Fruit fly (Drosophila melanogaster) ovary, adult (tissue): ENCODE measurements around the gene CG4935.

Experiments used
- CG17801 ChIP-seq: fragments of 200-800 bp; optimal IDR thresholded peaks from 2 replicates; lab custom pipeline; 2019; ENCODE audit warnings: missing biosample characterization, mild to moderate bottlenecking, missing genetic modification characterization, moderate library complexity; ENCODE audit not compliant: partially characterized antibody

The CG4935 gene

dm6 chr2L:16282856-16283255 is 20.9 kb downstream of the CG4935 start:
- TF ChIP-seq CG17801 (GFP tag; lab: Kevin White, UChicago) = no peak

dm6 chr2L:16284306-16285299 is 22.7 kb downstream of the CG4935 start:
- TF ChIP-seq CG17801 (GFP tag; lab: Kevin White, UChicago) = peak; percentile 76

- TF ChIP-seq CG17801 (GFP tag; lab: Kevin White, UChicago) = peak; percentile 80
These were observed 23.9 kb downstream of the CG4935 start for dm6 chr2L:16285692-16286359.

- peak; percentile 44 for TF ChIP-seq CG17801 (GFP tag; lab: Kevin White, UChicago)
These were observed 24.5 kb downstream of the CG4935 start for dm6 chr2L:16286360-16287005.

dm6 chr2L:16287006-16287601 is 25.2 kb downstream of the CG4935 start:
- no peak for TF ChIP-seq CG17801 (GFP tag; lab: Kevin White, UChicago)

dm6 chr2L:16287602-16288392 is 25.9 kb downstream of the CG4935 start, which contains the start of the genes crp and pkaap:
Gene crp, minus strand, starts transcription at chr2L:16287730.
Gene pkaap, plus strand, starts transcription at chr2L:16288290.
- peak; percentile 71 for TF ChIP-seq CG17801 (GFP tag; lab: Kevin White, UChicago)

- TF ChIP-seq CG17801 (GFP tag; lab: Kevin White, UChicago) = no peak
These were observed 26.4 kb downstream of the CG4935 start for dm6 chr2L:16288393-16288731.

- TF ChIP-seq CG17801 (GFP tag; lab: Kevin White, UChicago) = no peak
These were observed 29.0 kb downstream of the CG4935 start, which contains the start of gene CG17329 for dm6 chr2L:16290984-16291383. Gene CG17329, plus strand, starts transcription at chr2L:16291284.

dm6 chr2L:16292975-16293501 is 31.1 kb downstream of the CG4935 start, which contains the start of gene CG13258:
Gene CG13258, minus strand, starts transcription at chr2L:16293025.
- TF ChIP-seq CG17801 (GFP tag; lab: Kevin White, UChicago) = no peak

dm6 chr2L:16293703-16294233 is 31.8 kb downstream of the CG4935 start, which contains the start of gene Cyp303a1:
Gene Cyp303a1, plus strand, starts transcription at chr2L:16294183.
- no peak for TF ChIP-seq CG17801 (GFP tag; lab: Kevin White, UChicago)

dm6 chr2L:16299466-16300311 is 37.7 kb downstream of the CG4935 start, which contains the start of the genes heix and CG17328:
Gene heix, minus strand, starts transcription at chr2L:16299858.
Gene CG17328, plus strand, starts transcription at chr2L:16299943.
- peak; percentile 55 for TF ChIP-seq CG17801 (GFP tag; lab: Kevin White, UChicago)

- TF ChIP-seq CG17801 (GFP tag; lab: Kevin White, UChicago) = peak; percentile 51
These were observed 40.9 kb downstream of the CG4935 start, which contains the start of gene GMF for dm6 chr2L:16302773-16303279. Gene GMF, minus strand, starts transcription at chr2L:16302954.
